Fruit fly (Drosophila melanogaster) whole organism, embryonic: ENCODE results near the gene Try29F.

Experiments
- CG15269 ChIP-seq: fragments of 200-800 bp; sonication (Bioruptor generic); optimal IDR thresholded peaks from 2 replicates; lab custom pipeline; 2018; ENCODE audit warnings: missing biosample characterization, mild to moderate bottlenecking, missing genetic modification characterization, moderate library complexity
- CG18599 ChIP-seq: fragments of 200-800 bp; sonication (Bioruptor generic); optimal IDR thresholded peaks from 3 replicates; lab custom pipeline; 2017; ENCODE audit warnings: missing biosample characterization, missing genetic modification characterization, mild to moderate bottlenecking, moderate library complexity, missing genetic modification reagents
- CG32532 ChIP-seq: fragments of 200-800 bp; sonication (Bioruptor generic); IDR thresholded peaks from 2 replicates; pipeline ENCODE4 v1.3.6; 2022; ENCODE audit warnings: missing biosample characterization, missing genetic modification characterization
- CG3281 ChIP-seq: fragments of 200-800 bp; sonication (Bioruptor generic); optimal IDR thresholded peaks from 3 replicates; lab custom pipeline; 2017; ENCODE audit warnings: missing biosample characterization, mild to moderate bottlenecking, missing genetic modification characterization
- CG33557 ChIP-seq: fragments of 200-800 bp; sonication (Bioruptor generic); optimal IDR thresholded peaks from 2 replicates; lab custom pipeline; 2019; ENCODE audit warnings: missing biosample characterization, mild to moderate bottlenecking, missing genetic modification characterization, moderate library complexity
- CG34376 ChIP-seq: fragments of 200-800 bp; sonication (Bioruptor generic); optimal IDR thresholded peaks from 2 replicates; lab custom pipeline; 2018; ENCODE audit warnings: missing biosample characterization, mild to moderate bottlenecking, missing genetic modification characterization
- CG3847 ChIP-seq: fragments of 200-800 bp; sonication (Bioruptor generic); IDR thresholded peaks from 2 replicates; pipeline ENCODE4 v1.3.6; 2022; ENCODE audit warnings: missing biosample characterization, missing genetic modification characterization
- CG4282 ChIP-seq: fragments of 200-800 bp; sonication (Bioruptor generic); optimal IDR thresholded peaks from 2 replicates; lab custom pipeline; 2016; ENCODE audit warnings: missing biosample characterization, missing genetic modification characterization
- CG6813 ChIP-seq: fragments of 200-800 bp; sonication (Bioruptor generic); optimal IDR thresholded peaks from 2 replicates; lab custom pipeline; 2017; ENCODE audit warnings: missing biosample characterization, missing genetic modification characterization, mild to moderate bottlenecking, moderate library complexity, missing genetic modification reagents
- CG9215 ChIP-seq: fragments of 200-800 bp; sonication (Bioruptor generic); IDR thresholded peaks from 2 replicates; pipeline ENCODE4 v1.3.6; 2022; ENCODE audit warnings: missing biosample characterization, missing genetic modification characterization
- Dad ChIP-seq: fragments of 200-800 bp; sonication (Bioruptor generic); optimal IDR thresholded peaks from 3 replicates; lab custom pipeline; 2016; ENCODE audit warnings: missing biosample characterization, missing genetic modification characterization
- Dip3 ChIP-seq: fragments of 200-800 bp; sonication (Bioruptor generic); optimal IDR thresholded peaks from 3 replicates; lab custom pipeline; 2016; ENCODE audit warnings: missing biosample characterization, missing genetic modification characterization
- GATAe ChIP-seq: fragments of 200-800 bp; sonication (Bioruptor generic); conservative IDR thresholded peaks from 2 replicates; pipeline ENCODE4 v1.3.6; 2022; ENCODE audit warnings: missing biosample characterization, missing genetic modification characterization
- Hr51 ChIP-seq, 2 experiments: fragments of 200-800 bp; sonication (Bioruptor generic); optimal IDR thresholded peaks; 2 replicates in 1 of 2; 3 replicates in 1 of 2; lab custom pipeline; 2016 to 2018; ENCODE audit warnings: missing biosample characterization in 2 of 2, missing genetic modification characterization in 2 of 2, mild to moderate bottlenecking in 1 of 2, moderate library complexity in 1 of 2
- Mad ChIP-seq: fragments of 200-800 bp; sonication (Bioruptor generic); optimal IDR thresholded peaks from 2 replicates; lab custom pipeline; 2016; ENCODE audit warnings: missing biosample characterization, missing genetic modification characterization
- Nf-YA ChIP-seq: fragments of 200-800 bp; sonication (Bioruptor generic); IDR thresholded peaks from 2 replicates; pipeline ENCODE4 v1.3.6; 2022; ENCODE audit warnings: missing biosample characterization, missing genetic modification characterization
- NfI ChIP-seq: fragments of 200-800 bp; sonication (Bioruptor generic); optimal IDR thresholded peaks from 3 replicates; lab custom pipeline; 2018; ENCODE audit warnings: missing biosample characterization, mild to moderate bottlenecking, missing genetic modification characterization, moderate library complexity
- Usf ChIP-seq: fragments of 200-800 bp; sonication (Bioruptor generic); optimal IDR thresholded peaks from 2 replicates; lab custom pipeline; 2017; ENCODE audit warnings: missing genotype, missing biosample characterization, missing genetic modification characterization
- exex ChIP-seq: fragments of 200-800 bp; sonication (Bioruptor generic); optimal IDR thresholded peaks from 4 replicates; lab custom pipeline; 2018; ENCODE audit warnings: missing biosample characterization, mild to moderate bottlenecking, missing genetic modification characterization, moderate library complexity
- eyg ChIP-seq: fragments of 200-800 bp; sonication (Bioruptor generic); optimal IDR thresholded peaks from 3 replicates; lab custom pipeline; 2016; ENCODE audit warnings: missing biosample characterization, missing genetic modification characterization
- grau ChIP-seq: fragments of 200-800 bp; optimal IDR thresholded peaks from 3 replicates; lab custom pipeline; 2019; ENCODE audit warnings: missing biosample characterization, mild to moderate bottlenecking, missing genetic modification characterization, moderate library complexity
- grn ChIP-seq: fragments of 200-800 bp; sonication (Bioruptor generic); optimal IDR thresholded peaks from 3 replicates; lab custom pipeline; 2017; ENCODE audit warnings: missing biosample characterization, missing genetic modification characterization
- inv ChIP-seq: fragments of 200-800 bp; sonication (Bioruptor generic); IDR thresholded peaks from 2 replicates; pipeline ENCODE4 v1.3.6; 2022; ENCODE audit warnings: missing biosample characterization, missing genetic modification characterization; ENCODE audit not compliant: partially characterized antibody
- lab ChIP-seq: fragments of 200-800 bp; sonication (Bioruptor generic); optimal IDR thresholded peaks from 3 replicates; lab custom pipeline; 2017; ENCODE audit warnings: missing biosample characterization, missing genetic modification characterization, mild to moderate bottlenecking, moderate library complexity, missing genetic modification reagents
- lilli ChIP-seq: fragments of 200-800 bp; sonication (Bioruptor generic); optimal IDR thresholded peaks from 3 replicates; lab custom pipeline; 2016; ENCODE audit warnings: missing biosample characterization, missing genetic modification characterization
- mirr ChIP-seq: fragments of 200-800 bp; sonication (Bioruptor generic); optimal IDR thresholded peaks from 3 replicates; lab custom pipeline; 2018; ENCODE audit warnings: missing biosample characterization, mild to moderate bottlenecking, missing genetic modification characterization
- mld ChIP-seq: fragments of 200-800 bp; sonication (Bioruptor generic); IDR thresholded peaks from 3 replicates; pipeline ENCODE4 v1.3.6; 2022; ENCODE audit warnings: missing biosample characterization, missing genetic modification characterization; ENCODE audit not compliant: partially characterized antibody
- ranshi ChIP-seq: fragments of 200-800 bp; sonication (Bioruptor generic); IDR thresholded peaks from 2 replicates; pipeline ENCODE4 v1.3.6; 2022; ENCODE audit warnings: missing biosample characterization, missing genetic modification characterization
- row ChIP-seq: fragments of 200-800 bp; sonication (Bioruptor generic); IDR thresholded peaks from 3 replicates; pipeline ENCODE4 v1.3.6; 2022; ENCODE audit warnings: missing biosample characterization, missing genetic modification characterization
- schlank ChIP-seq: fragments of 200-800 bp; sonication (Bioruptor generic); optimal IDR thresholded peaks from 2 replicates; lab custom pipeline; 2018; ENCODE audit warnings: missing biosample characterization, mild to moderate bottlenecking, missing genetic modification characterization
- sens ChIP-seq: fragments of 200-800 bp; sonication (Bioruptor generic); peaks from one replicate; lab custom pipeline; 2016; ENCODE audit warnings: missing biosample characterization, missing genetic modification characterization
- stwl ChIP-seq: fragments of 200-800 bp; sonication (Bioruptor generic); optimal IDR thresholded peaks from 3 replicates; lab custom pipeline; 2018; ENCODE audit warnings: missing biosample characterization, mild to moderate bottlenecking, missing genetic modification characterization, moderate library complexity
- sug ChIP-seq: fragments of 200-800 bp; optimal IDR thresholded peaks from 2 replicates; lab custom pipeline; 2019; ENCODE audit warnings: missing biosample characterization, mild to moderate bottlenecking, missing genetic modification characterization, moderate library complexity
- tup ChIP-seq: fragments of 200-800 bp; sonication (Bioruptor generic); optimal IDR thresholded peaks from 2 replicates; lab custom pipeline; 2016; ENCODE audit warnings: missing biosample characterization, mild to moderate bottlenecking, missing genetic modification characterization, moderate library complexity

Try29F gene

DNA sequence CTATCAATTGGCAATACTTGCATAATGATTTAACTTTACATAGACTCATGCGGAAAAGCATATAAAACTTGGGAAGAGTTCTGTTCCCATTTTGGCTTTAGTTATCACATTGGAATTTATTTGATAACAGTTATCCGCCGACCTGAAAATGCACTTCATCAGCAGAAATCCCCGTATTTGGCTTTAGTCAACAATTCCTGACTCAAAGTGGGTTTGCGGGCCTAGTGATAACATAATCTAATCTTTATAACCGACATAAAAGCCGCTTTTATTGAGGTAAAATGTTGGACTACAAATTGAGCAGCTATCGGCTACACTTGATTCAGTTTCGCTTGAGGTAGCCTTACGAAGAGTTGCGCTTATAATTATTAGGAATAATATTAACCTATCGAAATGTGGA, 11.9 kb downstream of the Try29F start, which contains the start of gene CG9568 (continued):
- TF ChIP-seq inv (no peak), CG6813 (GFP tag; lab: Kevin White, UChicago) (peak; percentile 17), Nf-YA (no peak), GATAe (GFP tag; lab: Robert Waterston, UW) (peak; percentile 37; the same call in 1 of the 2 replicates), CG3847 (GFP tag; lab: Robert Waterston, UW) (no peak), CG9215 (GFP tag; lab: Robert Waterston, UW) (no peak), mld (GFP tag; lab: Robert Waterston, UW) (no peak), CG4282 (no peak), CG15269 (no peak)

DNA sequence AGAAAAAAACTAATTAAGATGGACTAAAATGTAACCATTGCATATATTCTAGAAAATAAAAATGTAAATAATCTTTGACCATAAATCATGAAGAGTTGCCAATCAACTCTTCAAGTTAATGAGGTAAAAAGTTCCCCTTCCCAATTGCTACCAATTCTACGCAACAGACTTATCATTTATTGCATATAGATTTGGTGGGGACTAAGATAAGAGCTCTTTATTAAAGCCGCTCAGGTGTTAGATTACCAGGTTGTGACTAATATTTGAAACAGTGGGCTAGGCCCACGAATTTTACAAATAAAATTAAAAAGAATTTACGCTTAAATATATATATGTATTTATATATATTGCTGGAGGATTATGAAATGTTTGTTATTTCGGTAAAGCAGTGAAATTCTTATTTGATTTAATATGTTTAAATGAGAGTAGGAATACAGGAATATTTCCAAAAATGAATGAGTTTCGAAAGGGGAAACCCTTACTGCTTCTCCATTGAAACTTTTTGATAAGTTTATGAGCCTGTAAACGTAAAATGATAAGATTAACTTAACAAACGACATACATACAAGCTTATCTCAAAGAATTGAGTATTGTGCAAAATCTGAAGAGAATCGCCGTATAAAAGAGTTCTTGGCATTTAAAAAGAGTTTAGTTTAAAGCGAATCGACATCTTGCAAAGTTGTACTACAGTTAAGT, 13.4 kb downstream of the Try29F start, which contains the start of gene CG13102:
Gene CG13102 (plus strand): TSS at position 646 of the 696 bp plus-strand sequence.
- peak; percentile 42 for TF ChIP-seq CG18599 (GFP tag; lab: Kevin White, UChicago)
- peak; percentile 21 for TF ChIP-seq CG3281 (GFP tag; lab: Kevin White, UChicago)
- peak; percentile 5 for TF ChIP-seq lab
- peak; percentile 29 for TF ChIP-seq NfI
- no peak for TF ChIP-seq lilli (GFP tag; lab: Kevin White, UChicago)
- TF ChIP-seq sens = no peak
- TF ChIP-seq sug = peak; percentile 56
- TF ChIP-seq Usf (GFP tag; lab: Kevin White, UChicago) = no peak
- peak; percentile 61 for TF ChIP-seq grn (GFP tag; lab: Kevin White, UChicago)
- TF ChIP-seq tup (GFP tag; lab: Kevin White, UChicago) = no peak
- peak; percentile 63; the same call in 2 of the 3 replicates for TF ChIP-seq row (GFP tag; lab: Robert Waterston, UW)
- peak in 1 of 2 experiments; percentile 45 for TF ChIP-seq Hr51 (GFP tag; optimal IDR thresholded peaks at IDR 0.05; lab: Kevin White, UChicago)
- peak; percentile 28 for TF ChIP-seq grau (tag; lab: Kevin White, UChicago)
- 0 out of 2 replicates have a peak, but pooled peaks have one; percentile 21 for TF ChIP-seq ranshi (GFP tag; lab: Robert Waterston, UW)
- TF ChIP-seq GATAe (GFP tag; lab: Robert Waterston, UW) = peak; percentile 59; the same call in 1 of the 2 replicates
- no peak for TF ChIP-seq Dad (GFP tag; lab: Kevin White, UChicago)
- TF ChIP-seq exex (tag; lab: Kevin White, UChicago) = peak; percentile 92
- TF ChIP-seq Mad = no peak
- TF ChIP-seq mirr (GFP tag; lab: Kevin White, UChicago) = peak; percentile 29
- TF ChIP-seq CG15269 = peak; percentile 13
- peak; percentile 40 for TF ChIP-seq CG34376 (GFP tag; lab: Kevin White, UChicago)
- no peak for TF ChIP-seq Dip3 (GFP tag; lab: Kevin White, UChicago)
- TF ChIP-seq CG32532 (GFP tag; lab: Robert Waterston, UW) = no peak

dm6 chr2L:9013968-9014367, 15.6 kb downstream of the Try29F start, which contains the start of gene Rcd-1r:
TSS of gene Rcd-1r (minus strand) at chr2L:9014068.
- TF ChIP-seq stwl (tag; lab: Kevin White, UChicago) (peak; percentile 22), eyg (GFP tag; lab: Kevin White, UChicago) (no peak), CG33557 (GFP tag; lab: Kevin White, UChicago) (no peak), exex (tag; lab: Kevin White, UChicago) (peak; percentile 75), schlank (tag; lab: Kevin White, UChicago) (no peak)
